Worm (Caenorhabditis elegans) whole organism, mixed stage, embryonic: ENCODE results near the gene T27E9.6.

ENCODE experiments used
- M03D4.4 ChIP-seq: sonication (generic microtip); optimal IDR thresholded peaks from 2 replicates; lab custom pipeline; 2017; ENCODE audit warnings: mild to moderate bottlenecking, missing genetic modification characterization, missing compliant biosample characterization
- bed-3 ChIP-seq: fragments of 200-800 bp; sonication (Bioruptor generic); optimal IDR thresholded peaks from 3 replicates; lab custom pipeline; 2018; ENCODE audit warnings: mild to moderate bottlenecking, missing genetic modification characterization, moderate library complexity, missing compliant biosample characterization
- blmp-1 ChIP-seq: fragments of 150-350 bp; optimal IDR thresholded peaks from 2 replicates; lab custom pipeline; 2014; ENCODE audit warnings: missing biosample characterization, missing genetic modification characterization
- ceh-39 ChIP-seq: fragments of 150-350 bp; optimal IDR thresholded peaks from 2 replicates; lab custom pipeline; 2014; ENCODE audit warnings: missing biosample characterization, missing genetic modification characterization
- ceh-43 ChIP-seq: fragments of 200-800 bp; sonication (Bioruptor generic); optimal IDR thresholded peaks from 2 replicates; lab custom pipeline; 2018; ENCODE audit warnings: mild to moderate bottlenecking, missing genetic modification characterization, moderate library complexity, missing compliant biosample characterization
- ceh-83 ChIP-seq: fragments of 200-800 bp; sonication (Bioruptor generic); optimal IDR thresholded peaks from 2 replicates; lab custom pipeline; 2018; ENCODE audit warnings: mild to moderate bottlenecking, missing genetic modification characterization, missing compliant biosample characterization
- ces-1 ChIP-seq: fragments of 150-350 bp; optimal IDR thresholded peaks from 2 replicates; lab custom pipeline; 2014; ENCODE audit warnings: missing biosample characterization, missing genetic modification reagents, missing genetic modification characterization
- cnd-1 ChIP-seq: fragments of 200-800 bp; sonication (Bioruptor generic); optimal IDR thresholded peaks from 2 replicates; lab custom pipeline; 2018; ENCODE audit warnings: mild to moderate bottlenecking, missing genetic modification characterization, missing compliant biosample characterization
- drap-1 ChIP-seq: fragments of 200-800 bp; sonication (Bioruptor generic); optimal IDR thresholded peaks from 3 replicates; lab custom pipeline; 2018; ENCODE audit warnings: mild to moderate bottlenecking, missing genetic modification characterization, missing compliant biosample characterization
- elt-1 ChIP-seq: sonication (generic microtip); optimal IDR thresholded peaks from 2 replicates; lab custom pipeline; 2017; ENCODE audit warnings: missing genetic modification characterization, mild to moderate bottlenecking, missing compliant biosample characterization, antibody characterized with exemption, moderate library complexity, borderline replicate concordance; ENCODE audit not compliant: insufficient read depth
- elt-3 ChIP-seq: fragments of 150-350 bp; optimal IDR thresholded peaks from 2 replicates; lab custom pipeline; 2014; ENCODE audit warnings: missing biosample characterization, missing genetic modification characterization
- flh-1 ChIP-seq: fragments of 200-800 bp; sonication (Bioruptor generic); optimal IDR thresholded peaks from 2 replicates; lab custom pipeline; 2018; ENCODE audit warnings: mild to moderate bottlenecking, missing genetic modification characterization, moderate library complexity, missing compliant biosample characterization
- ham-2 ChIP-seq: fragments of 200-800 bp; sonication (Bioruptor generic); optimal IDR thresholded peaks from 2 replicates; lab custom pipeline; 2018; ENCODE audit warnings: mild to moderate bottlenecking, missing genetic modification characterization, missing compliant biosample characterization
- hlh-1 ChIP-seq: fragments of 150-350 bp; optimal IDR thresholded peaks from 2 replicates; lab custom pipeline; 2014; ENCODE audit warnings: missing biosample characterization, missing genetic modification reagents, missing genetic modification characterization
- lin-13 ChIP-seq: fragments of 150-350 bp; optimal IDR thresholded peaks from 2 replicates; lab custom pipeline; 2014; ENCODE audit warnings: missing biosample characterization, missing genetic modification characterization
- lin-32 ChIP-seq: fragments of 200-800 bp; sonication (Bioruptor generic); optimal IDR thresholded peaks from 2 replicates; lab custom pipeline; 2018; ENCODE audit warnings: mild to moderate bottlenecking, missing genetic modification characterization, missing compliant biosample characterization
- lsy-2 ChIP-seq: fragments of 150-350 bp; optimal IDR thresholded peaks from 2 replicates; lab custom pipeline; 2014; ENCODE audit warnings: missing biosample characterization, missing genetic modification characterization
- mab-5 ChIP-seq: fragments of 150-350 bp; optimal IDR thresholded peaks from 2 replicates; lab custom pipeline; 2014; ENCODE audit warnings: missing biosample characterization, missing genetic modification characterization
- mep-1 ChIP-seq: fragments of 150-350 bp; optimal IDR thresholded peaks from 2 replicates; lab custom pipeline; 2017; ENCODE audit warnings: missing biosample characterization, missing genetic modification reagents, missing genetic modification characterization, inconsistent platforms
- mls-2 ChIP-seq: sonication (generic microtip); optimal IDR thresholded peaks from 2 replicates; lab custom pipeline; 2016; ENCODE audit warnings: mild to moderate bottlenecking, missing genetic modification characterization, moderate library complexity, missing compliant biosample characterization
- nhr-12 ChIP-seq: fragments of 150-350 bp; optimal IDR thresholded peaks from 2 replicates; lab custom pipeline; 2014; ENCODE audit warnings: missing biosample characterization, missing genetic modification characterization
- nhr-2 ChIP-seq: fragments of 150-350 bp; optimal IDR thresholded peaks from 2 replicates; lab custom pipeline; 2014; ENCODE audit warnings: missing biosample characterization, missing genetic modification characterization
- nhr-237 ChIP-seq: fragments of 150-350 bp; optimal IDR thresholded peaks from 2 replicates; lab custom pipeline; 2014; ENCODE audit warnings: missing biosample characterization, missing genetic modification characterization
- nhr-28 ChIP-seq: fragments of 150-350 bp; optimal IDR thresholded peaks from 2 replicates; lab custom pipeline; 2014; ENCODE audit warnings: missing biosample characterization, missing genetic modification characterization
- nhr-76 ChIP-seq: sonication (generic microtip); optimal IDR thresholded peaks from 2 replicates; lab custom pipeline; 2017; ENCODE audit warnings: missing biosample characterization, missing genetic modification characterization
- pha-4 ChIP-seq: fragments of 150-350 bp; optimal IDR thresholded peaks from 2 replicates; lab custom pipeline; 2018; ENCODE audit warnings: missing biosample characterization, missing genetic modification reagents, missing genetic modification characterization
- sem-2 ChIP-seq: fragments of 200-800 bp; sonication (Bioruptor generic); optimal IDR thresholded peaks from 2 replicates; lab custom pipeline; 2018; ENCODE audit warnings: mild to moderate bottlenecking, missing genetic modification characterization, missing compliant biosample characterization
- snpc-4 ChIP-seq: fragments of 150-350 bp; optimal IDR thresholded peaks from 2 replicates; lab custom pipeline; 2014; ENCODE audit warnings: missing biosample characterization, missing genetic modification characterization
- sptf-1 ChIP-seq: sonication (generic microtip); optimal IDR thresholded peaks from 2 replicates; lab custom pipeline; 2017; ENCODE audit warnings: mild to moderate bottlenecking, missing genetic modification characterization, moderate library complexity, missing compliant biosample characterization
- tbx-8 ChIP-seq: fragments of 200-800 bp; sonication (Bioruptor generic); optimal IDR thresholded peaks from 2 replicates; lab custom pipeline; 2018; ENCODE audit warnings: mild to moderate bottlenecking, missing genetic modification characterization, moderate library complexity, missing compliant biosample characterization
- unc-120 ChIP-seq: sonication (generic microtip); optimal IDR thresholded peaks from 2 replicates; lab custom pipeline; 2017; ENCODE audit warnings: missing genetic modification characterization, missing compliant biosample characterization; ENCODE audit not compliant: poor library complexity, severe bottlenecking
- unc-39 ChIP-seq: fragments of 150-350 bp; optimal IDR thresholded peaks from 2 replicates; lab custom pipeline; 2014; ENCODE audit warnings: missing biosample characterization, missing genetic modification characterization
- unc-62 ChIP-seq: fragments of 150-350 bp; optimal IDR thresholded peaks from 2 replicates; lab custom pipeline; 2014; ENCODE audit warnings: missing biosample characterization, missing genetic modification reagents, missing genetic modification characterization
- zip-8 ChIP-seq: fragments of 150-350 bp; optimal IDR thresholded peaks from 2 replicates; lab custom pipeline; 2014; ENCODE audit warnings: missing biosample characterization, missing genetic modification characterization
- ztf-11 ChIP-seq: fragments of 150-350 bp; optimal IDR thresholded peaks from 2 replicates; lab custom pipeline; 2014; ENCODE audit warnings: missing biosample characterization, missing genetic modification characterization

Gene T27E9.6

ce11 chrIII:13464493-13465362, 11.9 kb downstream of the T27E9.6 start, which contains the start of gene kel-3:
TSS of gene kel-3 (plus strand) at chrIII:13464820.
- TF ChIP-seq ceh-83 (no peak), drap-1 (GFP tag; lab: Kevin White, UChicago) (no peak), lin-32 (no peak), flh-1 (GFP tag; lab: Kevin White, UChicago) (no peak), nhr-28 (no peak), snpc-4 (no peak), hlh-1 (peak; percentile 45), unc-62 (GFP tag; lab: Kevin White, UChicago) (peak; percentile 54), lsy-2 (peak; percentile 8), elt-1 (tag; lab: Kevin White, UChicago) (no peak), mep-1 (tag; lab: Kevin White, UChicago) (no peak), pha-4 (tag; lab: Kevin White, UChicago) (no peak), tbx-8 (GFP tag; lab: Kevin White, UChicago) (no peak), ham-2 (GFP tag; lab: Kevin White, UChicago) (no peak), M03D4.4 (tag; lab: Kevin White, UChicago) (no peak), ceh-39 (tag; lab: Kevin White, UChicago) (no peak), sptf-1 (tag; lab: Kevin White, UChicago) (peak; percentile 1)
- TF ChIP-seq, all 35 proteins: peak for 4

DNA sequence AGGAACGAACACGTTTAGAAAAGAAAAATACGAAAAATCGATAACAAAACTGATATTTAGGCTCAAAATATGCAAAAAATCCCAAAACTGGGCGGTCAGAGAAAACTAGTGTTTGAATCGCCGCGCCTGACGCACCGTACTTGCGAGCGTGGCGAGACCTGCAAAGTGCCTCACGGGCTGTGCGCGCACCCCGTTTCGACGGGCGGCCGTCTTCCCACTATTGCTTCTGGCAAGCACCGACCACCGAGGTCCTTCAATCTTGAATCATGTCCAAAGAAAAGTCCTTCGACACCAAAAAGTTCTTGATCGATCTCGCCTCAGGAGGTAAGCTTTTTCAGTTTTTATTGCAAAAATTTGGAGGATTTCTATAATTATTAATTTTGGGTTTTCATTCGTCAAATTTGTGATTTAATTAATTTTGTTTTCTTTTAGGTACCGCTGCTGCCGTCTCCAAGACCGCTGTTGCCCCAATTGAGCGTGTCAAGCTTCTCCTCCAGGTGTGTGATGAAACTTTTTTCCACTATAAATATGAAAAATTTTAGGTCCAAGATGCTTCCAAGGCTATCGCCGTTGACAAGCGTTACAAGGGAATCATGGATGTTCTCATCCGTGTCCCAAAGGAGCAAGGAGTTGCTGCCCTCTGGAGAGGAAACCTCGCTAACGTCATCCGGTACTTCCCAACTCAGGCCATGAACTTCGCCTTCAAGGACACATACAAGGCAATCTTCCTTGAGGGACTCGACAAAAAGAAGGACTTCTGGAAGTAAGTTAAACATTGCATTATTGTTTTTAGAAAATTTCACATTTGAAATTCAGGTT, 13.4 kb downstream of the T27E9.6 start, which contains the start of gene ant-1.1:
Gene ant-1.1 (plus strand): TSS at position 199 of the 819 bp plus-strand sequence.
- TF ChIP-seq mls-2 (tag; lab: Kevin White, UChicago) (peak; percentile 74), nhr-12 (no peak), ham-2 (GFP tag; lab: Kevin White, UChicago) (peak; percentile 6), hlh-1 (peak; percentile 49), elt-3 (no peak), snpc-4 (no peak), elt-1 (tag; lab: Kevin White, UChicago) (no peak), pha-4 (tag; lab: Kevin White, UChicago) (peak; percentile 91), unc-39 (tag; lab: Kevin White, UChicago) (no peak), mab-5 (tag; lab: Kevin White, UChicago) (no peak), ceh-83 (peak; percentile 65), mep-1 (tag; lab: Kevin White, UChicago) (peak; percentile 83), drap-1 (GFP tag; lab: Kevin White, UChicago) (peak; percentile 56), nhr-2 (tag; lab: Kevin White, UChicago) (peak; percentile 38), nhr-76 (tag; lab: Kevin White, UChicago) (no peak), cnd-1 (peak; percentile 21), unc-62 (GFP tag; lab: Kevin White, UChicago) (no peak), sem-2 (GFP tag; lab: Kevin White, UChicago) (no peak), unc-120 (tag; lab: Kevin White, UChicago) (peak; percentile 86), ztf-11 (tag; lab: Kevin White, UChicago) (no peak), bed-3 (GFP tag; lab: Kevin White, UChicago) (peak; percentile 18), flh-1 (GFP tag; lab: Kevin White, UChicago) (no peak), blmp-1 (no peak), lsy-2 (peak; percentile 99), nhr-28 (no peak), lin-32 (peak; percentile 16), ceh-43 (GFP tag; lab: Kevin White, UChicago) (peak; percentile 37), ceh-39 (tag; lab: Kevin White, UChicago) (peak; percentile 54), ces-1 (GFP tag; lab: Kevin White, UChicago) (peak; percentile 42), tbx-8 (GFP tag; lab: Kevin White, UChicago) (no peak), M03D4.4 (tag; lab: Kevin White, UChicago) (peak; percentile 50), sptf-1 (tag; lab: Kevin White, UChicago) (peak; percentile 82), lin-13 (tag; lab: Kevin White, UChicago) (peak; percentile 90), zip-8 (tag; lab: Kevin White, UChicago) (no peak), nhr-237 (tag; lab: Kevin White, UChicago) (peak; percentile 94)
- TF ChIP-seq, all 35 proteins: peak for 20
